Fruit fly (Drosophila melanogaster): ENCODE measurements around the gene btsz.

Gene btsz

DNA sequence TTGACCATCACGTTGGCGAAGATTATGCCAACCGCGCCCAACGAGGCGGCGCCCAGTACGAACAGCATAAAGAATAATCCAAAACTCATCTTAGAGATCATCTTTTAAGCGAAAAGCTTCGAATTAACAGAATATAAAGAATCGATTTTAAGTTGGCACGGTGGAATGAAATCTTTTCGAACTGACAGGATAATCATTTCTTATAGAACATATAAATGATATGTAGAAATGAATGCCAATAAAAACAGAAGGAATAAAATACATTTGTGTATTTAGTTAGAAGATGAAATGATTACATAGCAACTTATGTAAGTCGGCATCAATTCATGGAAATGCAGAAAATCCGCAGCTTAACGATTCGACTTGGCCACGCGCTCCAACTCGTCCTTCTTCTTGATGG, 24.9 kb upstream of the btsz start, which contains the start of gene VhaPPA1-2:
Gene VhaPPA1-2 (minus strand): TSS at position 101 of the 400 bp plus-strand sequence.
- TF ChIP-seq rn (GFP tag; IDR thresholded peaks at IDR 0.05) (no peak), CG4496 (GFP tag; IDR thresholded peaks at IDR 0.05) (no peak), D1 (tag; optimal IDR thresholded peaks at IDR 0.05) (no peak), CG34367 (tag; optimal IDR thresholded peaks at IDR 0.05) (no peak), EcR (GFP tag; optimal IDR thresholded peaks at IDR 0.05) (no peak), CG8301 (tag; optimal IDR thresholded peaks at IDR 0.05) (no peak), CG9948 (tag; optimal IDR thresholded peaks at IDR 0.05) (no peak), CG32121 (GFP tag; IDR thresholded peaks at IDR 0.05) (no peak), Ets98B (GFP tag; IDR thresholded peaks at IDR 0.05) (no peak), fd96Ca (GFP tag; IDR thresholded peaks at IDR 0.05) (no peak), Snoo (tag; optimal IDR thresholded peaks at IDR 0.05) (no peak)

DNA sequence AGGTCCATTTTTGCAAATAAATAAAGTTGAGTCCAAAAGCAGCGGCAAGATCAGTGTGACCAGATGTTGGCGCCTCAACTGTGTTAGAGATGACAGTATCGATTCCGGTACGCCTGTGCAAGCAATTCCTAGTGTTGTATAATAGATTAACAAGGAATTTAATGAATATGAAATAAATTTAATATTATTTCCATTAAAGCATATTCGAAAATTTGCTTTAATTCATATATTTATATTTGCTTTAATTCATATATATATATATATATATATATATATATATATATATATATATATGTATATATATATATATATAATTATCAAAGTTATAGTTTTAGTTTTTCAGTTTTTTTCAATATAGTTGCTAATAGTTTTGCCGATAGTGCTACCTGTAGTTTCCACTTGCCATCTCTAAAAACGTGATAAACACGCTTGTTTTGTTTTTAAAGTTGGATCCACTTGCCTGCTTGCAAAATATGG, 23.0 kb upstream of the btsz start, which contains the start of the genes Nup93-2 and CG3817:
Gene Nup93-2 (minus strand): TSS at position 93 of the 477 bp plus-strand sequence.
Gene CG3817 (plus strand): TSS at position 460 of the 477 bp plus-strand sequence.
- TF ChIP-seq Pif1B (GFP tag; optimal IDR thresholded peaks at IDR 0.05) (no peak), Snoo (tag; optimal IDR thresholded peaks at IDR 0.05) (peak; percentile 71), CG8159 (tag; optimal IDR thresholded peaks at IDR 0.05) (peak; percentile 38), fd96Ca (GFP tag; IDR thresholded peaks at IDR 0.05) (peak; percentile 50; the same call in 1 of the 3 replicates), CG10348 (GFP tag; IDR thresholded peaks at IDR 0.05) (no peak), EcR (GFP tag; optimal IDR thresholded peaks at IDR 0.05) (no peak), gl (tag; optimal IDR thresholded peaks at IDR 0.05) (no peak), CG15710 (tag; optimal IDR thresholded peaks at IDR 0.05) (peak; percentile 20), CG32121 (GFP tag; IDR thresholded peaks at IDR 0.05) (0 out of 2 replicates have a peak, but pooled peaks have one; percentile 22), CG13204 (GFP tag; optimal IDR thresholded peaks at IDR 0.05) (no peak), CG34367 (tag; optimal IDR thresholded peaks at IDR 0.05) (peak; percentile 8), Pif1A (GFP tag; optimal IDR thresholded peaks at IDR 0.05) (no peak), D1 (tag; optimal IDR thresholded peaks at IDR 0.05) (no peak), Ets98B (GFP tag; IDR thresholded peaks at IDR 0.05) (no peak; the same call in 1 of the 2 replicates), CG9948 (tag; optimal IDR thresholded peaks at IDR 0.05) (peak; percentile 74), rn (GFP tag; IDR thresholded peaks at IDR 0.05) (0 out of 2 replicates have a peak, but pooled peaks have one; percentile 15), CG8301 (tag; optimal IDR thresholded peaks at IDR 0.05) (no peak), CG12605 (GFP tag; IDR thresholded peaks at IDR 0.05) (no peak), CG17806 (tag; optimal IDR thresholded peaks at IDR 0.05) (peak; percentile 32), CG14655 (GFP tag; optimal IDR thresholded peaks at IDR 0.05) (no peak), CG4496 (GFP tag; IDR thresholded peaks at IDR 0.05) (0 out of 3 replicates have a peak, but pooled peaks have one; percentile 47)

DNA sequence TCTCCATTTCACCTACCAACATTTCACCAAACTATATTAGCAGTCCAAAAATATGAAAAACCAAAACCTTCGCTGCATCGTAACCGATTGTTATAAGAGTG, 19.3 kb upstream of the btsz start, which contains the start of gene CG14860:
Gene CG14860 (plus strand): TSS at position 2 of the 101 bp plus-strand sequence.
- TF ChIP-seq CG13204 (GFP tag; optimal IDR thresholded peaks at IDR 0.05) (no peak), CG8301 (tag; optimal IDR thresholded peaks at IDR 0.05) (no peak), gl (tag; optimal IDR thresholded peaks at IDR 0.05) (no peak), D1 (tag; optimal IDR thresholded peaks at IDR 0.05) (no peak), CG15710 (tag; optimal IDR thresholded peaks at IDR 0.05) (no peak), fd96Ca (GFP tag; IDR thresholded peaks at IDR 0.05) (no peak), CG12605 (GFP tag; IDR thresholded peaks at IDR 0.05) (no peak), CG9948 (tag; optimal IDR thresholded peaks at IDR 0.05) (no peak), CG8159 (tag; optimal IDR thresholded peaks at IDR 0.05) (no peak), CG10348 (GFP tag; IDR thresholded peaks at IDR 0.05) (no peak), CG4496 (GFP tag; IDR thresholded peaks at IDR 0.05) (no peak), Pif1B (GFP tag; optimal IDR thresholded peaks at IDR 0.05) (no peak), EcR (GFP tag; optimal IDR thresholded peaks at IDR 0.05) (no peak), Pif1A (GFP tag; optimal IDR thresholded peaks at IDR 0.05) (no peak), rn (GFP tag; IDR thresholded peaks at IDR 0.05) (no peak), CG32121 (GFP tag; IDR thresholded peaks at IDR 0.05) (no peak), Snoo (tag; optimal IDR thresholded peaks at IDR 0.05) (no peak), Ets98B (GFP tag; IDR thresholded peaks at IDR 0.05) (no peak), CG14655 (GFP tag; optimal IDR thresholded peaks at IDR 0.05) (no peak), CG34367 (tag; optimal IDR thresholded peaks at IDR 0.05) (no peak)

DNA sequence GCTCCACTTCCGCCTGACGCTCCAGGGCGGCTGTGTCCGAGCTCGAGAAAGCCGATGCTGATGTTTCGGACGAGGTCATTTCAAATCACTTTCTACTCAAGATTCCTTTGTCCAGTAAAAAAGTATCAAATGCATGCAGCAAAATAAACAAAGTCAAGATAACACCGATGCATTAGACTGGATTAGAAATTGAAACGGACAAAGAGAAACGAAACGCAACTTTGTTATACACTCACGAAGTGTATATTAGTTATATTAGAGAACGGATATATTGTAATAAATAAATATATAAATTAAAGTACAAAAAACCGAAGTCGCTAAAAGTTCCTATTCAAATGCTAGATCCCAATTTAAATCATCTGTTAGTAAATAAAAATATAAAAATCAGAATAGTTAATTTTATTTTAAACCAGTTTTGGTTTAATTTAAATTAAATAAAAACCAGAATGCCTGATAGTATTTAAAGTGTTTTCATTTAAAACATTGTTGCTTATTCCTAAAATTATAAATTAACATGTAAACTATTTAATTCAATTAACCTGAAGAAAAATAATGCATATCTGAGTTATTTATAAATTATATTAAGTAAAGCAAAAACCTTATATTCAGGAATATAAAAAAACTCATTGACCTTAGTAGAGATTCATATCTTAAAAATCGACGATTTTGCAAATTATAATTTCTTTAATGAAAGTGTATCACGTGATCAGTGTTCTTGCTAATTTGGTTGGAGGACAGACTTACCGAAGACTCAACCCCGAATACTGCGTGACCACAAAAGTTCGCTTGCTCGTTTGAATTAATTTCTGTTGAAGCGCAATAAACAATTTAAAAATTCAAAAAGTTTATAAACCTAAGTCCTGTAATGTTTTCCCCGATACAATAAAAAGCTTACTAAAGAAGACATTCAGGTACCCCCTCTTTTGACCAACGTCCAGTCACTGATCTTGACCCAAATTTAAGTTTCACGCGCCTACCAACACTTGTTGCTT, 18.8 kb upstream of the btsz start, which contains the start of gene Dph2:
Gene Dph2 (minus strand): TSS at position 164 of the 992 bp plus-strand sequence.
- no peak for TF ChIP-seq Pif1B (GFP tag; optimal IDR thresholded peaks at IDR 0.05)
- peak; percentile 54 for TF ChIP-seq Ets98B (GFP tag; IDR thresholded peaks at IDR 0.05)
- TF ChIP-seq rn (GFP tag; IDR thresholded peaks at IDR 0.05) = peak; percentile 59
- peak; percentile 76 for TF ChIP-seq CG4496 (GFP tag; IDR thresholded peaks at IDR 0.05)
- TF ChIP-seq gl (tag; optimal IDR thresholded peaks at IDR 0.05) = no peak
- TF ChIP-seq D1 (tag; optimal IDR thresholded peaks at IDR 0.05) = no peak
- no peak for TF ChIP-seq Pif1A (GFP tag; optimal IDR thresholded peaks at IDR 0.05)
- peak; percentile 72 for TF ChIP-seq CG12605 (GFP tag; IDR thresholded peaks at IDR 0.05)
- peak; percentile 48 for TF ChIP-seq CG8159 (tag; optimal IDR thresholded peaks at IDR 0.05)
- no peak for TF ChIP-seq CG13204 (GFP tag; optimal IDR thresholded peaks at IDR 0.05)
- TF ChIP-seq CG34367 (tag; optimal IDR thresholded peaks at IDR 0.05) = no peak
- peak; percentile 49 for TF ChIP-seq CG8301 (tag; optimal IDR thresholded peaks at IDR 0.05)
- no peak for TF ChIP-seq EcR (GFP tag; optimal IDR thresholded peaks at IDR 0.05)
- TF ChIP-seq fd96Ca (GFP tag; IDR thresholded peaks at IDR 0.05) = no peak
- TF ChIP-seq CG14655 (GFP tag; optimal IDR thresholded peaks at IDR 0.05) = no peak
- TF ChIP-seq Snoo (tag; optimal IDR thresholded peaks at IDR 0.05) = no peak
- peak; percentile 36 for TF ChIP-seq CG17806 (tag; optimal IDR thresholded peaks at IDR 0.05)
- TF ChIP-seq CG9948 (tag; optimal IDR thresholded peaks at IDR 0.05) = peak; percentile 40
- TF ChIP-seq CG32121 (GFP tag; IDR thresholded peaks at IDR 0.05) = peak; percentile 75
- peak; percentile 44 for TF ChIP-seq CG15710 (tag; optimal IDR thresholded peaks at IDR 0.05)
- no peak for TF ChIP-seq CG10348 (GFP tag; IDR thresholded peaks at IDR 0.05)
